Fruit fly (Drosophila melanogaster) ovary, adult (tissue): ENCODE measurements around the gene CG2004.

ENCODE experiments used
- CG17801 ChIP-seq: fragments of 200-800 bp; optimal IDR thresholded peaks from 2 replicates; lab custom pipeline; 2019; ENCODE audit warnings: missing biosample characterization, mild to moderate bottlenecking, missing genetic modification characterization, moderate library complexity; ENCODE audit not compliant: partially characterized antibody

Gene CG2004

DNA sequence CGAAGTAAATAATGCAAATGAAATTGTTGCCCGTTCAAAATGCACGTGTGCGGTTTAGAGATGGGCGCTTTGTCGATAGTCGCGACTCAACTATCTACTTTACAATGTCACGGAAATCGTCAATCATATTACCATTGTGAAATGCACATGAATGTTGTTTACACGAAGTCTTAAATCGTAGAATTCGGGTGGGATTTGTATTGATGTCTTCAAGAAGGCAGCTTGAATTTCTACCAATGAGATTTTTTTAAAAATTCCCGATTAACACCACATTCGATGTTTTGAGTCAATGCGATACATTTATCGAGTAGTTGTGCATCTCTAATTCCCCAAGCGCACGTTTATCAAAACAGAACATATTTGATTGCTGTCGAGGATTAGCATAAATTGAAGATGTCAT lies 5.5 kb upstream of the CG2004 start, which contains the start of gene CG1789:
Gene CG1789, plus strand, starts transcription at position 308 of the 400 bp plus-strand sequence.
- TF ChIP-seq CG17801 (GFP tag; lab: Kevin White, UChicago), result no peak

- peak; percentile 99 for TF ChIP-seq CG17801 (GFP tag; lab: Kevin White, UChicago)
These were observed 5.4 kb downstream of the CG2004 start, which contains the start of gene Hexo2 for dm6 chrX:8709234-8709843. Gene Hexo2 (plus strand): TSS chrX:8709652.

- no peak for TF ChIP-seq CG17801 (GFP tag; lab: Kevin White, UChicago)
These were observed 18.6 kb downstream of the CG2004 start for dm6 chrX:8696106-8696595.

DNA sequence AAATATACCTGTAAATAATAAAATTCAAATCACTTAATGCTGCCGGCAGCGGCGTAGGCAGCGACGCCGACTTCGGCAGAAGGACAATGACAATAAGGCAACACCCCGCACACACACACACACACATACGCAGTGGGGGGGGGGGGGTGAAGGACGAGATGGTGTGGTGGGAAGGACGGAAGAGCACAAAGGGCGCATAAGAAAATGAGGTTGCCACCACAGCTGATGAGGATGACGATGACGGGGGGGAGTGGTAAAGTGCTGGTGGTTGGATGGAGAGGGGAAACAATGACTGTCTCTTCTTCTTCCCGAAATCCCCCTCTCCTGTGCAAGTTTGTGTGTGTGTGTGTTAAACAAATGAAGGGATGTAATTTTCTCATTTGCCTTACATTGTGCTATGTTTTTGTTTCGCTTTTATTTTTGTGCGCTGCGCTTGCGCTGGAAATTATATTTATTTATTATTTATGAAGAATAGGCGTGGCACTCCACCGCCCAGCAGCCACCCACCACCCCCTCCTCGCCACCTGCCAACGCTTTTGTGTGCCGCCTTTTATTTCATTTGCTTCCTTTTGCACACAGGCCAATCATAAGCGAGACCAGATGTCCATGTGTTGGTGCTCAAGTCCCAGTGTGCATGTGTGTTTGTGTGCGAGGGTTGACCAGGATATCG lies 19.8 kb downstream of the CG2004 start:
- TF ChIP-seq CG17801 (GFP tag; lab: Kevin White, UChicago), result no peak

DNA sequence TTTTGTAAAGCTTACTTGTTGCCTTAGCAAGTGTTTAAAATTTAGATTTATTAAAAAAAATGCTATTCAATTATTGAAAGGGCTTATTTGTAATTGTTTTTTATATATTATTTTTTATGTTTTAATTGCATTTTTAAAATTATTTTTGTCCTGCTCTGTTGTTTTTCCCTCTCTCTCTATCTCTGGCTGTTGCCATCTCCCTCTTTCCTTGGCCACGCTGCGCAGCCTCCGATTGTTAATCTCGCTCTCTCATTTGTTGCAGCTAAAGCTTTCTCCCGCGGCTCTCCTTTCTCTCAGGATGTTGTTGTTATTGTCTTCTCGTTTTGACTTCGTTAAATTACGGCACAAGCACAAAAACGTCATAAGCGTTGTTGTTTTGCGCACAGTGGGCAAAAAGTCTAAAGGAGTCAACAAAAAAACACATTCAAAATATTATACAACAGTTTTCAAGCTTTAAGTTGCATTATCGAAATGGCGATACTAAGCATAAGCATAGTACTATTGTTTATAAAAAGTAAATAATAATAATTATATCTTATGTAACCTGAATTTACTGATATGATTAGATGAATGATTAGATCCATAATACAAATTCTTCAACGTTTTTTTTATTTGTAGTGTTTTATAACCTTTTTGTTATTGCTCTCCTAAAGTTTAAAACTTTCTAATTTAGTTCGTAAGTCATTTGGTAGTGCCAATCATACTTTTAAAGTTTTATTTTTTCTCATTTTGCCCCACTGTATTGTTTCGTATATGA lies 20.5 kb downstream of the CG2004 start:
- no peak for TF ChIP-seq CG17801 (GFP tag; lab: Kevin White, UChicago)

dm6 chrX:8693520-8693919 lies 21.2 kb downstream of the CG2004 start, which contains the start of gene CG11294:
Gene CG11294 (minus strand): TSS chrX:8693620.
- TF ChIP-seq CG17801 (GFP tag; lab: Kevin White, UChicago), result no peak

- peak; percentile 70 for TF ChIP-seq CG17801 (GFP tag; lab: Kevin White, UChicago)
These were observed 24.7 kb downstream of the CG2004 start, which contains the start of the genes Ppt1 and Ogg1 for dm6 chrX:8690003-8690402. Gene Ppt1 (minus strand): TSS chrX:8690227. Gene Ogg1 (plus strand): TSS chrX:8690327.

DNA sequence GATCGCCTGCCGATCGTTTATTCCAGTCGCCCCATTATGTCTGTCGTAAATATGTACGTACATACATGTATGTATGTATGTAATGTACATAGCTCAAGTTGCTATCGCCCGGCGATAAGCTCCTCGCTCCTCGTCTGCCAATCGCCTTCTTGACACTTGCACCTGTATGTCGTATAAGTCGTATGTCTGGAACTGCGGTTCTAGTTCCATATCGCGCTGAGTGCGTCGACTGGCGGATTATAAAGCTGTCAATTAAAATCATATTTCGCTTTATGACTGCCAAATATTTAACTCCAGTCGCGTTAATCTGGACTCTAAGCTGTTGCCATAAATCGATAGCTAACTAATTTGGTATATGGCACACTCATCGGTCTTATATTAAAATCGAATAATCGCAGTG lies 29.3 kb downstream of the CG2004 start:
- no peak for TF ChIP-seq CG17801 (GFP tag; lab: Kevin White, UChicago)

DNA sequence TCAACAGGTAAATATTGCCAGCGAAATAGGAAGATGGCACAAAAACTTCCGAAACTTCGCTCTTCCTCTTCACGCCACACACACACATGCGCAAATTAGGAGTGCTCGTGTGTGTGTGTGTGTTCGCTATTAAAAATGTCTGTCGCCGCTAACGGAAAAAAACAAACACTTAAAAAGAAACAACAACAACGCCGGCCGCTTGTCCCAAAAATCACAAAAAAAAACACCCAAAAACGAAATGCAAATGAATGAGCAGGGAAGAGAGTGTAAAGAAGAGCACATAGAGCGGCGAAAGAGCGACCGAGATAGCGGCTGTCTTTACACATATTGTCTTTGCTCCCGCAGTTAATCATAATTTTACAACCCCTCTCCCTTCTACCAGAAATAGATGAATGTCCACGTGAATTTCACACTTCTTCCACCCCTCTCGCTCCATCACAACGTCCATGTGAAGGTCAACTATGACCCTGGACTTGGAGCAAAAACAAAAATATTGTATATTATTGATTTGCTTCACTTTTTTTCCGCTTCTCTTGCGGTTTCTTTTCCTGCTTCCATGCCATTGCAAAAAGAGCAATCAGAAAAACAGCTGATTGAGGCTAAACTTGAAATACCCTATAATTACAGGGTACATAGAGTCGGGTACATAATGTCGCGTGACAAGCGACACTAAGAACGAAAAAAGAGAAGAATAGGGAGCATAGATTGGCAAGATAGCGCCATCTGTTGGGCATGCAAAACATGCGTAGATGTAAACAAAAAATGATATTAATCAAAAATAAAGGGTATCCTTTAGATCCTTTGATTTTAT lies 32.7 kb downstream of the CG2004 start:
- no peak for TF ChIP-seq CG17801 (GFP tag; lab: Kevin White, UChicago)

- peak; percentile 97 for TF ChIP-seq CG17801 (GFP tag; lab: Kevin White, UChicago)
These were observed 33.4 kb downstream of the CG2004 start, which contains the start of gene CAH3 for dm6 chrX:8681189-8681821. Gene CAH3 (plus strand): TSS chrX:8681252.

DNA sequence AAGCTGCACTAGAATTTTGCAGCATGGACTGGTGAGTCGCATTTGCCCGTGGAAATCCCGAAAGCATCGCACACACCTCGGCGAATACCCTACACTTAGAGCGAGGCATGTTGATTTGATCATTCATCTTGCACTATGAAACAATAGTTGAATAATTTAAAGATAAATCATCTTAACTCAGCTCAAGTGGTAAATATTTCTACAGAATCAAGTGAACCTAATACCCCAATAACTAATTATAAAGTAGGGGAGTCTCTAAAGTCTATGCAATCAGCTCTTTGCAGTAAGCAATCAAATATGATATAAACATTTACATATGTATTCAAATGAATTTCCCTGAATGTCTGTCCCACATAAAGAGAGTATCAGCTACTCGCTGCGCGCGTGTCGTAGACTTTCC lies 37.3 kb downstream of the CG2004 start:
- no peak for TF ChIP-seq CG17801 (GFP tag; lab: Kevin White, UChicago)

dm6 chrX:8676631-8677224 lies 38.0 kb downstream of the CG2004 start, which contains the start of gene Rubicon:
Gene Rubicon (plus strand): TSS chrX:8677063.
- TF ChIP-seq CG17801 (GFP tag; lab: Kevin White, UChicago), result peak; percentile 87
